Worm (Caenorhabditis elegans) whole organism, L3 larva: ENCODE results near the gene Y116A8C.10.

Experiments
- R02D3.7 ChIP-seq: fragments of 150-350 bp; optimal IDR thresholded peaks from 2 replicates; lab custom pipeline; 2014; ENCODE audit warnings: missing biosample characterization, missing genetic modification characterization
- ZK546.5 ChIP-seq: sonication (generic microtip); optimal IDR thresholded peaks from 2 replicates; lab custom pipeline; 2017; ENCODE audit warnings: missing biosample characterization, missing genetic modification characterization
- aly-2 ChIP-seq: fragments of 150-350 bp; optimal IDR thresholded peaks from 2 replicates; lab custom pipeline; 2014; ENCODE audit warnings: missing biosample characterization, missing genetic modification characterization
- ama-1 ChIP-seq: fragments of 150-350 bp; optimal IDR thresholded peaks from 2 replicates; lab custom pipeline; 2018
- ceh-16 ChIP-seq: sonication (generic microtip); optimal IDR thresholded peaks from 2 replicates; lab custom pipeline; 2017; ENCODE audit warnings: missing biosample characterization, missing genetic modification characterization
- ceh-28 ChIP-seq: fragments of 150-350 bp; optimal IDR thresholded peaks from 2 replicates; lab custom pipeline; 2014; ENCODE audit warnings: missing biosample characterization, missing genetic modification reagents, missing genetic modification characterization
- ceh-82 ChIP-seq: fragments of 150-350 bp; optimal IDR thresholded peaks from 2 replicates; lab custom pipeline; 2014; ENCODE audit warnings: missing biosample characterization, missing genetic modification characterization
- ceh-9 ChIP-seq: sonication (generic microtip); optimal IDR thresholded peaks from 2 replicates; lab custom pipeline; 2018; ENCODE audit warnings: missing biosample characterization, missing genetic modification characterization
- daf-12 ChIP-seq: fragments of 150-350 bp; optimal IDR thresholded peaks from 2 replicates; lab custom pipeline; 2014; ENCODE audit warnings: missing biosample characterization, missing genetic modification reagents, missing genetic modification characterization
- egl-27 ChIP-seq: sonication (generic microtip); optimal IDR thresholded peaks from 4 replicates; lab custom pipeline; 2017; ENCODE audit warnings: missing biosample characterization, missing genetic modification reagents, missing genetic modification characterization
- egl-5 ChIP-seq: fragments of 150-350 bp; optimal IDR thresholded peaks from 2 replicates; lab custom pipeline; 2017; ENCODE audit warnings: missing biosample characterization, missing genetic modification reagents, missing genetic modification characterization, inconsistent platforms
- elt-1 ChIP-seq: fragments of 150-350 bp; optimal IDR thresholded peaks from 2 replicates; lab custom pipeline; 2014; ENCODE audit warnings: missing biosample characterization, missing genetic modification characterization
- elt-2 ChIP-seq: sonication (generic microtip); optimal IDR thresholded peaks from 2 replicates; lab custom pipeline; 2016; ENCODE audit warnings: missing genetic modification reagents, mild to moderate bottlenecking, missing genetic modification characterization, missing compliant biosample characterization
- elt-3 ChIP-seq, 3 experiments: fragments of 150-350 bp in 1 of 3; sonication (generic microtip) in 2 of 3; optimal IDR thresholded peaks; 2 replicates in 2 of 3; 4 replicates in 1 of 3; lab custom pipeline; 2014 to 2017; ENCODE audit warnings: missing biosample characterization in 3 of 3, missing genetic modification characterization in 3 of 3
- eor-1 ChIP-seq, 2 experiments: fragments of 150-350 bp; optimal IDR thresholded peaks; 2 replicates each; lab custom pipeline; 2014 to 2018; ENCODE audit warnings: missing biosample characterization in 2 of 2, missing genetic modification characterization in 2 of 2
- fkh-10 ChIP-seq: sonication (generic microtip); optimal IDR thresholded peaks from 2 replicates; lab custom pipeline; 2017; ENCODE audit warnings: missing biosample characterization, missing genetic modification reagents, missing genetic modification characterization
- fkh-2 ChIP-seq: fragments of 150-350 bp; optimal IDR thresholded peaks from 2 replicates; lab custom pipeline; 2014; ENCODE audit warnings: missing biosample characterization, missing genetic modification reagents, missing genetic modification characterization
- fos-1 ChIP-seq: fragments of 150-350 bp; optimal IDR thresholded peaks from 2 replicates; lab custom pipeline; 2014; ENCODE audit warnings: missing biosample characterization, missing genetic modification characterization
- hmg-11 ChIP-seq: sonication (generic microtip); optimal IDR thresholded peaks from 2 replicates; lab custom pipeline; 2016; ENCODE audit warnings: missing genetic modification characterization, missing compliant biosample characterization
- jun-1 ChIP-seq: fragments of 150-350 bp; optimal IDR thresholded peaks from 2 replicates; lab custom pipeline; 2014; ENCODE audit warnings: missing biosample characterization, missing genetic modification reagents, missing genetic modification characterization
- lin-15B ChIP-seq: fragments of 150-350 bp; optimal IDR thresholded peaks from 2 replicates; lab custom pipeline; 2014; ENCODE audit warnings: missing biosample characterization, missing genetic modification characterization
- lin-39 ChIP-seq: fragments of 150-350 bp; optimal IDR thresholded peaks from 2 replicates; lab custom pipeline; 2018; ENCODE audit warnings: missing biosample characterization, missing genetic modification reagents, missing genetic modification characterization
- lsy-12 ChIP-seq: sonication (generic microtip); optimal IDR thresholded peaks from 2 replicates; lab custom pipeline; 2016; ENCODE audit warnings: mild to moderate bottlenecking, missing genetic modification characterization, missing compliant biosample characterization
- mdl-1 ChIP-seq: fragments of 150-350 bp; optimal IDR thresholded peaks from 2 replicates; lab custom pipeline; 2014; ENCODE audit warnings: missing biosample characterization, missing genetic modification characterization
- mml-1 ChIP-seq: fragments of 150-350 bp; sonication (generic microtip); optimal IDR thresholded peaks from 3 replicates; lab custom pipeline; 2014; ENCODE audit warnings: missing biosample characterization, missing genetic modification characterization
- nfya-1 ChIP-seq: sonication (generic microtip); optimal IDR thresholded peaks from 2 replicates; lab custom pipeline; 2017; ENCODE audit warnings: missing genetic modification characterization, mild to moderate bottlenecking, missing compliant biosample characterization, antibody characterized with exemption, moderate library complexity; ENCODE audit not compliant: insufficient read depth
- nhr-11 ChIP-seq: fragments of 150-350 bp; optimal IDR thresholded peaks from 2 replicates; lab custom pipeline; 2014; ENCODE audit warnings: missing biosample characterization, missing genetic modification characterization
- nhr-12 ChIP-seq: fragments of 150-350 bp; optimal IDR thresholded peaks from 2 replicates; lab custom pipeline; 2014; ENCODE audit warnings: missing biosample characterization, missing genetic modification characterization
- nhr-23 ChIP-seq: fragments of 150-350 bp; optimal IDR thresholded peaks from 2 replicates; lab custom pipeline; 2014; ENCODE audit warnings: missing biosample characterization, missing genetic modification reagents, missing genetic modification characterization
- nhr-237 ChIP-seq: fragments of 150-350 bp; optimal IDR thresholded peaks from 2 replicates; lab custom pipeline; 2014; ENCODE audit warnings: missing biosample characterization, missing genetic modification characterization
- nhr-25 ChIP-seq: sonication (generic microtip); optimal IDR thresholded peaks from 2 replicates; lab custom pipeline; 2017; ENCODE audit warnings: missing biosample characterization, missing genetic modification characterization
- nhr-28 ChIP-seq: fragments of 150-350 bp; optimal IDR thresholded peaks from 2 replicates; lab custom pipeline; 2014; ENCODE audit warnings: missing biosample characterization, missing genetic modification characterization
- nhr-43 ChIP-seq: sonication (generic microtip); optimal IDR thresholded peaks from 2 replicates; lab custom pipeline; 2016; ENCODE audit warnings: mild to moderate bottlenecking, missing genetic modification characterization, missing compliant biosample characterization; ENCODE audit not compliant: poor library complexity, severe bottlenecking
- nhr-67 ChIP-seq: fragments of 150-350 bp; optimal IDR thresholded peaks from 2 replicates; lab custom pipeline; 2014; ENCODE audit warnings: missing biosample characterization, missing genetic modification characterization
- nhr-76 ChIP-seq: fragments of 150-350 bp; sonication (generic microtip); optimal IDR thresholded peaks from 5 replicates; lab custom pipeline; 2014; ENCODE audit warnings: missing biosample characterization, missing genetic modification characterization
- nhr-77 ChIP-seq: fragments of 150-350 bp; optimal IDR thresholded peaks from 2 replicates; lab custom pipeline; 2014; ENCODE audit warnings: missing biosample characterization, missing genetic modification characterization
- pha-4 ChIP-seq: fragments of 150-350 bp; optimal IDR thresholded peaks from 2 replicates; lab custom pipeline; 2014; ENCODE audit warnings: missing biosample characterization, missing genetic modification reagents, missing genetic modification characterization
- pqm-1 ChIP-seq: fragments of 150-350 bp; optimal IDR thresholded peaks from 2 replicates; lab custom pipeline; 2017; ENCODE audit warnings: missing biosample characterization, missing genetic modification characterization, inconsistent platforms
- sea-2 ChIP-seq: fragments of 150-350 bp; sonication (generic microtip); optimal IDR thresholded peaks from 4 replicates; lab custom pipeline; 2014; ENCODE audit warnings: missing biosample characterization, missing genetic modification reagents, missing genetic modification characterization
- skn-1 ChIP-seq: fragments of 150-350 bp; optimal IDR thresholded peaks from 2 replicates; lab custom pipeline; 2014; ENCODE audit warnings: missing biosample characterization, missing genetic modification characterization
- snpc-4 ChIP-seq: fragments of 150-350 bp; optimal IDR thresholded peaks from 2 replicates; lab custom pipeline; 2014; ENCODE audit warnings: missing biosample characterization, missing genetic modification characterization
- tbx-2 ChIP-seq: sonication (generic microtip); optimal IDR thresholded peaks from 2 replicates; lab custom pipeline; 2016; ENCODE audit warnings: mild to moderate bottlenecking, missing genetic modification characterization, missing compliant biosample characterization
- unc-39 ChIP-seq: sonication (generic microtip); optimal IDR thresholded peaks from 4 replicates; lab custom pipeline; 2017; ENCODE audit warnings: missing biosample characterization, missing genetic modification characterization
- unc-62 ChIP-seq: fragments of 150-350 bp; sonication (generic microtip); optimal IDR thresholded peaks from 4 replicates; lab custom pipeline; 2014; ENCODE audit warnings: missing biosample characterization, missing genetic modification reagents, missing genetic modification characterization
- zag-1 ChIP-seq: fragments of 150-350 bp; optimal IDR thresholded peaks from 2 replicates; lab custom pipeline; 2014; ENCODE audit warnings: missing biosample characterization, missing genetic modification characterization
- ztf-11 ChIP-seq: fragments of 150-350 bp; optimal IDR thresholded peaks from 2 replicates; lab custom pipeline; 2014; ENCODE audit warnings: missing biosample characterization, missing genetic modification characterization
- ztf-4 ChIP-seq: fragments of 150-350 bp; optimal IDR thresholded peaks from 2 replicates; lab custom pipeline; 2014; ENCODE audit warnings: missing biosample characterization, missing genetic modification characterization

Gene Y116A8C.10

ce11 chrIV:16949767-16950166 is 10.9 kb upstream of the Y116A8C.10 start, which contains the start of gene rad-54.B:
Gene rad-54.B, plus strand, starts transcription at chrIV:16950067.
- TF ChIP-seq ceh-16 (tag; lab: Kevin White, UChicago) (no peak), elt-1 (tag; lab: Kevin White, UChicago) (no peak), sea-2 (GFP tag; lab: Kevin White, UChicago) (no peak), hmg-11 (tag; lab: Kevin White, UChicago) (no peak), fkh-10 (no peak), lsy-12 (no peak), nfya-1 (tag; lab: Kevin White, UChicago) (no peak), aly-2 (tag; lab: Kevin White, UChicago) (no peak), ztf-4 (tag; lab: Kevin White, UChicago) (no peak), skn-1 (tag; lab: Kevin White, UChicago) (no peak), unc-62 (GFP tag; lab: Kevin White, UChicago) (no peak), mdl-1 (tag; lab: Kevin White, UChicago) (no peak), ceh-28 (tag; lab: Kevin White, UChicago) (no peak), tbx-2 (tag; lab: Kevin White, UChicago) (no peak), nhr-237 (tag; lab: Kevin White, UChicago) (no peak), nhr-67 (tag; lab: Kevin White, UChicago) (no peak), lin-39 (no peak), fos-1 (tag; lab: Kevin White, UChicago) (no peak), ceh-9 (tag; lab: Kevin White, UChicago) (no peak), elt-3 (tag; optimal IDR thresholded peaks at IDR 0.05; lab: Kevin White, UChicago) (no peak)

ce11 chrIV:16946746-16947145 is 7.8 kb upstream of the Y116A8C.10 start, which contains the start of the genes Y116A8C.9 and arf-6:
Gene Y116A8C.9, minus strand, starts transcription at chrIV:16946800.
Gene arf-6, plus strand, starts transcription at chrIV:16947120.
- TF ChIP-seq sea-2 (GFP tag; lab: Kevin White, UChicago) (no peak), snpc-4 (peak; percentile 77), mml-1 (tag; lab: Kevin White, UChicago) (no peak), egl-27 (tag; lab: Kevin White, UChicago) (no peak), pha-4 (tag; lab: Kevin White, UChicago) (peak; percentile 60), pqm-1 (tag; lab: Kevin White, UChicago) (no peak), lin-15B (tag; lab: Kevin White, UChicago) (peak; percentile 33), lin-39 (peak; percentile 11), eor-1 (tag; optimal IDR thresholded peaks at IDR 0.05; lab: Kevin White, UChicago) (no peak), nhr-11 (tag; lab: Kevin White, UChicago) (no peak), mdl-1 (tag; lab: Kevin White, UChicago) (no peak), hmg-11 (tag; lab: Kevin White, UChicago) (peak; percentile 94), daf-12 (tag; lab: Kevin White, UChicago) (no peak), ztf-11 (tag; lab: Kevin White, UChicago) (no peak), nhr-67 (tag; lab: Kevin White, UChicago) (no peak), ceh-9 (tag; lab: Kevin White, UChicago) (no peak), ceh-16 (tag; lab: Kevin White, UChicago) (no peak), skn-1 (tag; lab: Kevin White, UChicago) (no peak), nhr-12 (tag; lab: Kevin White, UChicago) (no peak), ama-1 (lab: Kevin White, UChicago) (no peak), fos-1 (tag; lab: Kevin White, UChicago) (no peak), nhr-76 (no peak), nhr-237 (tag; lab: Kevin White, UChicago) (no peak), fkh-2 (no peak), ztf-4 (tag; lab: Kevin White, UChicago) (no peak), elt-2 (tag; lab: Kevin White, UChicago) (peak; percentile 25), nhr-23 (tag; lab: Kevin White, UChicago) (peak; percentile 66), unc-39 (no peak), ZK546.5 (tag; lab: Kevin White, UChicago) (no peak), tbx-2 (tag; lab: Kevin White, UChicago) (peak; percentile 10), unc-62 (GFP tag; lab: Kevin White, UChicago) (no peak), ceh-28 (tag; lab: Kevin White, UChicago) (peak; percentile 80), aly-2 (tag; lab: Kevin White, UChicago) (no peak), nhr-25 (tag; lab: Kevin White, UChicago) (no peak), elt-3 (tag; optimal IDR thresholded peaks at IDR 0.05; lab: Kevin White, UChicago) (no peak), nhr-28 (tag; lab: Kevin White, UChicago) (no peak), lsy-12 (no peak), nhr-43 (tag; lab: Kevin White, UChicago) (peak; percentile 88), fkh-10 (no peak), nfya-1 (tag; lab: Kevin White, UChicago) (peak; percentile 43), jun-1 (no peak), nhr-77 (no peak), egl-5 (tag; lab: Kevin White, UChicago) (no peak), ceh-82 (tag; lab: Kevin White, UChicago) (peak; percentile 13), zag-1 (tag; lab: Kevin White, UChicago) (no peak), elt-1 (tag; lab: Kevin White, UChicago) (no peak), R02D3.7 (tag; lab: Kevin White, UChicago) (peak; percentile 20)
